Fruit fly (Drosophila melanogaster): ENCODE data around the gene Nph.

Gene Nph

DNA sequence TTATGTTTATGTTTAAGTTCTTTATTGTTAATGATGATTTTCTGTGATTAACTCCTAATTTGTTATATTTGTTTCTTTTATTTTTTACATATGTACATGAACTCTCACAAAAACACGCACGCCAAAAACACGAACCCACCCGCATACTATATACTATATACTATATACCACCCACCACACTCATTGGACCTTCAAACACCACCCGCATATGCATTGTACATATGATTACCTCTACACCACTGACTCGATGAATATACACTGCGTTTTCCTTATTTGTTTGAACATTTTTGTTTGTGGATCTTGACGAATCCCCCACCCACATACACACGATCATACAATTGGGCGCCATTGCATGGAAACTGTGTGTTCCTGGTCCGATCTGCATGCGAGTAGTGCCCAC lies 27.6 kb upstream of the Nph start:
- TF ChIP-seq insv (optimal IDR thresholded peaks at IDR 0.05): no peak
- no peak for TF ChIP-seq ttk (optimal IDR thresholded peaks at IDR 0.05)
- no peak for TF ChIP-seq h (optimal IDR thresholded peaks at IDR 0.05)
- TF ChIP-seq Sin3A (optimal IDR thresholded peaks at IDR 0.05): no peak
- no peak for TF ChIP-seq psq (optimal IDR thresholded peaks at IDR 0.05)
- TF ChIP-seq Myc (optimal IDR thresholded peaks at IDR 0.05): no peak

DNA sequence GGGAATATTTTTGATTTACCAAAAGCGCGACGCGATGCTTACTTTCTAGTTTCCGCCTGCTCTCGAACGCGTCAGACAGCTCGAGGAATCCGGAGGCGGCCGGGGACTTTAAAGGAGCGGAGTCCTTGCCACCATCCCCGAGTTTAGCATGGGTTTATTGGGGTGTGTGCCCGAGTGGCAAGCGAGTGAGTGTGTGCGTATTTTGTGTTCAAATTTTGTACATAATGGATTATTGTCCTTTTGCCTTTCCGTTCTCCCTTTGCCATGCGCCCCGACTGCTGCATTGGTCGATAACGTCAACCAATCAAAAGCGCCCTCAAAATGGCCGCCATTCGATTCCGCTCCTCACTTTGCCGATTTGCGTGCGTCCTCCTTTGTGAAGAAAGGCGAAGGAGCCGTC lies 25.4 kb upstream of the Nph start:
- no peak for TF ChIP-seq h (optimal IDR thresholded peaks at IDR 0.05)
- no peak for TF ChIP-seq Myc (optimal IDR thresholded peaks at IDR 0.05)
- TF ChIP-seq Sin3A (optimal IDR thresholded peaks at IDR 0.05): no peak
- TF ChIP-seq insv (optimal IDR thresholded peaks at IDR 0.05): no peak
- no peak for TF ChIP-seq ttk (optimal IDR thresholded peaks at IDR 0.05)
- TF ChIP-seq psq (optimal IDR thresholded peaks at IDR 0.05): no peak

DNA sequence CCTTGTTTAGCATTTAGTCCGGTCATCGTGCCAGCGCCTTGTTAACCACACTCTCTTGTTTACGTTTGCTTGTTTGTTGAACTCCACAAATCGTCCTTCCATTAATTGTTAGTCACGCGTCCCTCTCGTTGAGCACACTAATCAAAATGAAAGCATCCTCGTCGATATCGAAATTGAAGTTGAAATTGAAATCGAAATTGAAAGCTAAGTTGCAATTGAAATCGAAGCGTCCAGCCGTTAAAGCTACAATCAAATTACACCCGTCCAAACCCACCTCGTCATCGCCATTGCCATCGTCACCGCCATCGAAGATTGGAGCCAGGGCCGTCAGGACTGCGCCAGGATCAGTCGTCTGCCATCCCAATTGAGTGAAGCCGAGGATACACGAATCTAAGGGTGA lies 18.8 kb upstream of the Nph start:
- TF ChIP-seq Myc (optimal IDR thresholded peaks at IDR 0.05) (no peak), psq (optimal IDR thresholded peaks at IDR 0.05) (no peak), Sin3A (optimal IDR thresholded peaks at IDR 0.05) (no peak), h (optimal IDR thresholded peaks at IDR 0.05) (no peak), ttk (optimal IDR thresholded peaks at IDR 0.05) (no peak), insv (optimal IDR thresholded peaks at IDR 0.05) (no peak)

DNA sequence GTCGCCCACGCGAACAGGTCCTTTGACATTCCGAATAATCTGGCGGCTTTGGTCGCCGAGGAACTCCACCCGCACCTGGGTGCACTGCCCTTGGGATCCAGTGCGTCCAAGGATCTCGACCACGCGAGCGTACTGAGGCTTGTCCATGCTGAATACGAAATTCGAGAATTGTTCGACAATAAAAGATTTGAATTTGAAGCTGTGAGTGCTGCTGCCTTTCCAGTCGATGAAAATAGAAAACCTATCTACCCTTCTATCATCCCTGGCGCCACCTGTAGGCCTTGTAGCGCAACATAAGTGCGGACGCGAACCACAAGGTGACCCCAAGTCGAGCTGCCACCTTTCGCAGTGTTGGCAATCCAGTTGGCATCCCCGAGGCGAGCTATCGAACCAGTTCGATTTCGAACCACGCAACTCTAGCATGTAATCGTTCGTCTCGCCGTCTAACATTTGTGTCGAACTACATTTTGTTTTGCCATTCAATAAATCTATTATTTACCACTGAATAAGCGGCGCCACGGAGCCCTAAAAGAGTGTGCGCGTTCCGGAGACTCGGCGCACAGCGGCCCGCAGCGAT lies 17.9 kb upstream of the Nph start, which contains the start of the genes RpS28a and Axn:
RpS28a (minus strand) TSS at position 197 of the 577 bp plus-strand sequence.
Axn (plus strand) TSS at position 391 of the 577 bp plus-strand sequence.
- TF ChIP-seq insv (optimal IDR thresholded peaks at IDR 0.05): no peak
- no peak for TF ChIP-seq Myc (optimal IDR thresholded peaks at IDR 0.05)
- TF ChIP-seq h (optimal IDR thresholded peaks at IDR 0.05): no peak
- TF ChIP-seq Sin3A (optimal IDR thresholded peaks at IDR 0.05): no peak
- TF ChIP-seq ttk (optimal IDR thresholded peaks at IDR 0.05): no peak
- no peak for TF ChIP-seq psq (optimal IDR thresholded peaks at IDR 0.05)

DNA sequence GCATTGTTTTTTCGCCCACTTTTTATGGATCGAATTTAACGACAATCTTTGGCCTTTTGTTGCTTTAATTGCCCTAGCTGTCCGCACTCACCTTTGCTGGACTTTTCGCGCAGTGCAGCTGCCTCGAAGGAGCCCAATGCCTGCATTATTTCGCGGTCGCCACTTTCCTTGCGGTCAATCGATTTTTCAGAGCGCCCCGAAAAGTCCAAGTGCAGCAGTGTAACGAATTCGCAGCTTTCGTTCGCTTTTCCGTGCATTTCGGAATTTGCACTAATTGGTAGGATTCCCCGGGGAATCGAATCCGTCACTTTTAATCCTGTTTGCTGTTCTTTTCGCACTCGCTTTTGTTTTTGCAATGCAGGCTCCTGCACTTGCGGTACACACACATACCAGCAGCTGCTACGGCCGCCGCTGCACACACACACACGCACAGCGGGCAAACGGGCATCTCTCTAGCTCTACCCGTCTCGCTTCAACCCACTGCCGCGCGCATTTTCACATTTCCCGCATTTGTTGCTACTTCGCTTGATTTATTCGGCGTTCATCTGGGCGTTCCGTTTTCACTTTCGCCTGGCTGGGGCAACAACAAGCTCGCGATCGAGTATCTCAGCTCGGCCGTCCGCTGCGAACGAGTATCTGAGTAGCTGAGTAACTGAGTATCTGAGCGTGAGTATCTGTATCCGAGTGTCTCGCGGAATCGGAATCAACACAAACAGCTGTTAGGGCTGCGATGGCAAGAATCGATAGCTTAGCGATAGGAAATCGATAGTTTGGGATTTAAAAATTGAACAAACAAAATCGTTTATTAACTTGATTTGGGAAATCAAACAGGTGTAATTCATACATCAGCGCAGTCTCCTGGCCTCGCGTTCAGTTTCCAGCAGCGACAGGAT lies 17.1 kb upstream of the Nph start, which contains the start of gene Mgat2:
Mgat2 (minus strand) TSS at position 663 of the 893 bp plus-strand sequence.
- TF ChIP-seq Sin3A (optimal IDR thresholded peaks at IDR 0.05): no peak
- no peak for TF ChIP-seq h (optimal IDR thresholded peaks at IDR 0.05)
- TF ChIP-seq Myc (optimal IDR thresholded peaks at IDR 0.05): no peak
- TF ChIP-seq insv (optimal IDR thresholded peaks at IDR 0.05): no peak
- no peak for TF ChIP-seq psq (optimal IDR thresholded peaks at IDR 0.05)
- no peak for TF ChIP-seq ttk (optimal IDR thresholded peaks at IDR 0.05)

DNA sequence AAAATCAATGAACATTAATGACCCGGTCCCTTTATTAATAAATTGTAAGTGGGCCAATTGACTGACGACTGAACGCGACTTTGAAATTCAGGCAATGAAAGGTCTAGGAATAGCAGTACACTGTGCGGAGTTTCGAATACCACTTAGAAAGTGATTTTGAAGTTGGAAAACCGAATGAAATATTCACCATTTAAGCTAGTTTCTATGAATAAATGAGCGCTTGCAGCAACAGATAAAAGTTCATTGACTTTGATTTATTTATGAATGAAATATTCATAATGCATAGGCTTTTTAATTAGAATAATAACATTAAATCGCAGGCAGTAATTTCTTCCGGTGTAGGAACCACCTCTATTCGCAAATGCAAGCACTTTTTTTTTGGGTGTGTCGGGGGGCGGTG lies 16.3 kb upstream of the Nph start:
- TF ChIP-seq psq (optimal IDR thresholded peaks at IDR 0.05): no peak
- TF ChIP-seq ttk (optimal IDR thresholded peaks at IDR 0.05): no peak
- no peak for TF ChIP-seq insv (optimal IDR thresholded peaks at IDR 0.05)
- no peak for TF ChIP-seq h (optimal IDR thresholded peaks at IDR 0.05)
- TF ChIP-seq Myc (optimal IDR thresholded peaks at IDR 0.05): no peak
- TF ChIP-seq Sin3A (optimal IDR thresholded peaks at IDR 0.05): no peak

DNA sequence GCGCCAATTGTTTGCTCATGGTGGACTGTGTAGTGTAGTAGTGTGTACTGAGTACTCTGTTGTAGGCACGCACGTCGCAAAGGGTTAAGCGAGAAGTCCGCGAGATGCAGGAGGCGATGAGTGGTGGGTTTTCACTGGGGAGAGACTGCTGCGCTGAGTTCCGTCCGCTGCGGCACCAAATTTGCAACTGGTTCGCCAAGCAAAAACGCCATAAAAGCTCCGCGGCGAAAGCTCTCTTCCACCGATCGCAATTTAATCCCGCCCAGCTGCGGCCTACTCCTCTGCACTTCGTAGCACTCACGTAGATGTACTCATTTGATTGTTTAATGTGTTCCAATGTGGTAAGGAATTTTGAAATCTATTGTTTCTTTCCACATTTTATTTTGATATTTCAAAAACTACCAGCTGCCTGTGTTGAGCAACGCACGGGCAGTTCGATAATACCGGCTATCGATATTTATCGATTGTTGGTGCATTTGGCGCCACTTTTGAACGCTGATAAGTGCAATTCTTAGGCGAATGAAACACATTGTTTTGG lies 10.4 kb upstream of the Nph start, which contains the start of gene CG7920:
CG7920 (minus strand) TSS at position 308 of the 538 bp plus-strand sequence.
- TF ChIP-seq Sin3A (optimal IDR thresholded peaks at IDR 0.05) (no peak), Myc (optimal IDR thresholded peaks at IDR 0.05) (no peak), psq (optimal IDR thresholded peaks at IDR 0.05) (no peak), insv (optimal IDR thresholded peaks at IDR 0.05) (no peak), ttk (optimal IDR thresholded peaks at IDR 0.05) (no peak), h (optimal IDR thresholded peaks at IDR 0.05) (no peak)

DNA sequence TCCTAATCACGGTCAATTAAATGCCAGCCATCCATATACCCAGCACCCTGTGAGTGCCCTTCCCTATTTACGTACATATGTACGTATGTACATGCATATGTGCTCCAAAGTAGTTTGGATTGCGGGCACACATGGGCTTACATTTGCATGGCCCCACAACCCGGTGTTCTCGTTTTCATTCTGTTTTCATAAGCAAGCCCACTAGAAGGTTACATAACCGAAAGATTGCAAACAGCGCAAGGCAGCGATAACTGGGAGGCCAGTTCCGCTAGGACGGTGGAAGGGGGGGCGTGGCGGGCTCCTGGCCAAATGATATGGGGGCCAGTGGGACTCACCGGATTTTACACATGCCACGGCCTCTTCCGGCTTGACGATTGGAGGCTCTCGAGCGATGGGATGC lies 9.8 kb upstream of the Nph start:
- TF ChIP-seq Sin3A (optimal IDR thresholded peaks at IDR 0.05) (no peak), psq (optimal IDR thresholded peaks at IDR 0.05) (no peak), h (optimal IDR thresholded peaks at IDR 0.05) (no peak), ttk (optimal IDR thresholded peaks at IDR 0.05) (no peak)

DNA sequence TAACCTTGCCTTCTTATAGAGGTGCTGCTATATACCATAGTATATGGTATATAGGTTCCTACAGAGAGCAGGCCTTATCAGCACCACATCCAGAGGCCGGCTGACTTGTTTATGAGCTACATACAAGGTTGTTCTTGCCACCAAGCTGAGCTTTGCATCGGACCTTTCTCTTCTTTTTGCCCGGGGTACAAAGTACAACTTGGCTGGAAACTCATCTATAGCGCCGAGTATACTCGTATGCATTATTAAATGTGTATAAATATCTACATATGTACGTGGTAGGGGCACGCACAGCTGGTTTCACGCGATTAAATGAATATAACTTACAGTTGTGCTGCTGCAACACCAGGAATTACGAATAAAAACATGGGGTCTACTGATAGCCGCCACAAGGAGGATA lies 9.2 kb upstream of the Nph start:
- TF ChIP-seq h (optimal IDR thresholded peaks at IDR 0.05) (no peak), Myc (optimal IDR thresholded peaks at IDR 0.05) (no peak), ttk (optimal IDR thresholded peaks at IDR 0.05) (no peak), Sin3A (optimal IDR thresholded peaks at IDR 0.05) (no peak), psq (optimal IDR thresholded peaks at IDR 0.05) (no peak)

DNA sequence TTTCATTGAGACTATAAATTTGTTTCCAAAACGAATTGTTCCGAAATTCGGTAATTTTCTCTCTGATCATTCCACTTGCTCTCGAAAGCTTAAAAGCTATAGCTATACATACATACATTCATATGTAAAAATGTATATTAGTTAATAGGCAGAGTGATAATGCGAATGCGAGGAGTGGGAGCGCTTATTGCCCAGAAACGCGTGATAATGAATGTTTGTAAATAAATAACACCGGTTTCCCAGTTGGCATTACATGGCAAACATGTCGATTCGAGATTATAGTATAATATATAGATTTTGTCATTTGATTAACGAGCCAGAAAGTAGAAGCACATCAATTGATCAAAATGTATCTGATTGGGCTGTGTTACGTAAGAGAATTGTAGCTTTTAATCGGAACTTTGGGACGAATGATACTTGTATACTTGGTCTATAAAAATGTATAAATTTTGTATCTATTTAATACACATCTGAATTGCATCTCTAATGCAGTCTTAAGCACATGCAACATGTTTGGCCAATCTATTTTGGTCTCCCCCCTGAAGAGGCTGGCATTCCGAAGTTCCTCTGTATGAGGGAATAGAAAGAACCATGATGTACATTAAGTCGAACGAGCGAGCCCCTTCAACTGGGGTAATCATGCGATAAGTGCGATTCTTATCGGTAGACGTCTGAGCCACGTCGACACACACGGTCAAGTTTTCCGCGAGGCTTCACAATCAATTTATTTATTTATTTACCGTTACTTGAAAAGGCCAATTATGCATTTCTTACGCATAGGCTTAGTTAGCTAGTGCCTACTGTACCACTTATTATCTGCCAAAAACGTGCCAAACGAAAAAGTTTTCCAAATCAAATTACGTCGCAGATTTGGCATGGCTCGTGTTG lies 8.2 kb upstream of the Nph start:
- TF ChIP-seq h (optimal IDR thresholded peaks at IDR 0.05): no peak

DNA sequence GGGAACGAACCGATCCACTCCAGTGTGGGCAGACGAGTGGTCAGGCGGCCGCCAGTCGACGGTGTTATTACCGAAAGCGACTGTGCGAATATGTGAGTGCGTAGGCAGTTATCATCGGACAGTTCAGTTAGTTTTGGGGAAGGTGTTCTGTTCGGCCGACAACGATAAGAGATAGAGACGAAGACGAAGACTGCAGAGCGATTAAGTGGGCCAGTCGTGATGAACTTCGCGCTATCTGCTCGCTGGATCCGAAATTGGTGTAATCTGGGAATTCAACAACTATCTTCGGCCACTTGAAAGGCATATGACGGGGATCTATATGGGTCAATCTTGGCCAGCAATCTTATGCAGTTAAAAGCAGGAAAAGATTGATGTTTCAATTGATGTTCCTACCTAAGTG lies 4.5 kb upstream of the Nph start, which contains the start of gene CG7912:
CG7912 (minus strand) TSS at position 17 of the 400 bp plus-strand sequence.
- TF ChIP-seq psq (optimal IDR thresholded peaks at IDR 0.05): no peak
- no peak for TF ChIP-seq h (optimal IDR thresholded peaks at IDR 0.05)
- no peak for TF ChIP-seq ttk (optimal IDR thresholded peaks at IDR 0.05)
- no peak for TF ChIP-seq Sin3A (optimal IDR thresholded peaks at IDR 0.05)
- TF ChIP-seq Myc (optimal IDR thresholded peaks at IDR 0.05): no peak
- TF ChIP-seq insv (optimal IDR thresholded peaks at IDR 0.05): no peak
